Worm (Caenorhabditis elegans): ENCODE measurements around the gene bpl-1.
A peak's percentile ranks its signal among the peaks of the same experiment; 100 is the strongest.

The bpl-1 gene

ce11 chrII:6247011-6247410, 27.0 kb upstream of the bpl-1 start, which contains the start of gene T24H7.2:
Gene T24H7.2, plus strand, starts transcription at chrII:6247311.
- TF ChIP-seq sox-4 (tag; optimal IDR thresholded peaks at IDR 0.05) (no peak), ama-1 (optimal IDR thresholded peaks at IDR 0.05) (no peak), sdc-2 (tag; optimal IDR thresholded peaks at IDR 0.05) (no peak), ceh-45 (GFP tag; IDR thresholded peaks at IDR 0.05) (no peak), dmd-4 (tag; optimal IDR thresholded peaks at IDR 0.05; ENCODE audit: borderline replicate concordance) (no peak), fax-1 (tag; optimal IDR thresholded peaks at IDR 0.05) (no peak), ceh-9 (tag; optimal IDR thresholded peaks at IDR 0.05) (no peak), pax-1 (tag; optimal IDR thresholded peaks at IDR 0.05) (no peak)

DNA sequence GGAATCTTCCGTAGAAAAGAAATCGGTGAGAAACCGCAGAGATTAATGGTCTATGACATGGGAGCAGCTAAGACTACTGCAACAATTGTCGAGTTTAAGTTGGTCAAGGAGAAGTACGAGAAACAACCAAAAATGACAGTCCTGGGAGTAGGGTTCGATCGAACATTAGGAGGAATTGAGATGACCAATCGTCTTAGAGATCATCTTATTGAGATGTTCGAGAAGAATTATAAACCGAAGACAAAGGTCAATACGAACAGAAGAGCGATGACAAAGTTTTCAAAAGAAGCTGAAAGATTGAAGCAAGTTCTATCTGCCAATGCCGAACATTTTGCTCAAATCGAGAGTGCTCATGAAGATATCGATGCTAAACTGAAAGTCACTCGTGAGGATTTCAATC, 26.0 kb upstream of the bpl-1 start:
- no peak for TF ChIP-seq ceh-14 (tag; optimal IDR thresholded peaks at IDR 0.05)
- no peak for TF ChIP-seq hlh-6 (tag; optimal IDR thresholded peaks at IDR 0.05)
- no peak for TF ChIP-seq nhr-232 (tag; optimal IDR thresholded peaks at IDR 0.05)
- no peak for TF ChIP-seq ceh-31 (tag; optimal IDR thresholded peaks at IDR 0.05)
- no peak for TF ChIP-seq pax-1 (tag; optimal IDR thresholded peaks at IDR 0.05)
- TF ChIP-seq ahr-1 (tag; optimal IDR thresholded peaks at IDR 0.05), result no peak
- TF ChIP-seq ceh-48 (tag; optimal IDR thresholded peaks at IDR 0.05), result no peak
- TF ChIP-seq ets-4 (tag; optimal IDR thresholded peaks at IDR 0.05), result no peak
- no peak for TF ChIP-seq K09A11.1 (tag; optimal IDR thresholded peaks at IDR 0.05; ENCODE audit: insufficient read depth)
- TF ChIP-seq ceh-30 (tag; optimal IDR thresholded peaks at IDR 0.05), result no peak
- no peak for TF ChIP-seq C08G9.2 (tag; optimal IDR thresholded peaks at IDR 0.05)
- TF ChIP-seq C38D4.7 (GFP tag; optimal IDR thresholded peaks at IDR 0.05), result no peak
- TF ChIP-seq elt-2 (tag; optimal IDR thresholded peaks at IDR 0.05), result no peak
- TF ChIP-seq ztf-16 (tag; optimal IDR thresholded peaks at IDR 0.05), result no peak
- TF ChIP-seq pha-4 (tag; optimal IDR thresholded peaks at IDR 0.05), result no peak
- TF ChIP-seq F13H6.1 (tag; optimal IDR thresholded peaks at IDR 0.05), result no peak
- TF ChIP-seq rnt-1 (tag; optimal IDR thresholded peaks at IDR 0.05), result no peak

DNA sequence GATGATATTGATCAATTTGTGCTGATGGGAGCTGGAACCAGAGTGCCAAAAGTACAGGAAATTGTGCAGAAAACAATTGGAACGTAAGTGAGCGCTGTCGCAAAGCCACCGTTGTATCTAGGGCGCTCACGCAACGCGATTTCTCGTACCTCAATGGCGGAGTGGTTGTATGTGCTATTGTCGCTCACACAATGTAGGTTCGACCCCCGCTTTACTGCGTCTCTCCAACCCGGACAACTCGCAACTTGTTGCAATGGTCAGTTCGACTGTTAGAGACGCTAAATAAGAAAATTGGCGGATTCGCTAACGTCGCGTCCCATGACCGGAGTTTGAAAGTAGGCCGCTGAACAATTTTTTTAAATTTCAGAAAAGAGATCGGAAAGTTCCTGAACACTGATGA, 25.5 kb upstream of the bpl-1 start:
- TF ChIP-seq ceh-45 (GFP tag; IDR thresholded peaks at IDR 0.05) (peak; percentile 60), pag-3 (tag; optimal IDR thresholded peaks at IDR 0.05; ENCODE audit: borderline replicate concordance) (no peak), syd-9 (tag; optimal IDR thresholded peaks at IDR 0.05) (peak; percentile 72), ahr-1 (tag; optimal IDR thresholded peaks at IDR 0.05) (peak; percentile 68), K09A11.1 (tag; optimal IDR thresholded peaks at IDR 0.05; ENCODE audit: insufficient read depth) (peak; percentile 25), eyg-1 (tag; optimal IDR thresholded peaks at IDR 0.05) (peak; percentile 24), ceh-2 (tag; optimal IDR thresholded peaks at IDR 0.05) (peak; percentile 79), unc-55 (GFP tag; optimal IDR thresholded peaks at IDR 0.05) (no peak), dve-1 (tag; optimal IDR thresholded peaks at IDR 0.05) (peak; percentile 76), ets-4 (tag; optimal IDR thresholded peaks at IDR 0.05) (peak; percentile 47), ama-1 (optimal IDR thresholded peaks at IDR 0.05) (no peak), T23F11.4 (GFP tag; optimal IDR thresholded peaks at IDR 0.05) (peak; percentile 78), unc-86 (tag; optimal IDR thresholded peaks at IDR 0.05) (peak; percentile 48), ceh-34 (tag; optimal IDR thresholded peaks at IDR 0.05) (peak; percentile 74), hlh-8 (tag; optimal IDR thresholded peaks at IDR 0.05) (no peak), ceh-24 (tag; optimal IDR thresholded peaks at IDR 0.05) (peak; percentile 64), pax-1 (tag; optimal IDR thresholded peaks at IDR 0.05) (no peak), hlh-30 (tag; optimal IDR thresholded peaks at IDR 0.05; ENCODE audit: insufficient read depth) (peak; percentile 74), pha-2 (tag; optimal IDR thresholded peaks at IDR 0.05) (peak; percentile 52), ceh-30 (tag; optimal IDR thresholded peaks at IDR 0.05) (no peak), npax-4 (tag; optimal IDR thresholded peaks at IDR 0.05) (peak; percentile 61), tbx-2 (tag; optimal IDR thresholded peaks at IDR 0.05) (peak; percentile 81), hlh-13 (GFP tag; optimal IDR thresholded peaks at IDR 0.05) (peak; percentile 74), F13H6.1 (tag; optimal IDR thresholded peaks at IDR 0.05) (peak; percentile 40), nhr-11 (tag; optimal IDR thresholded peaks at IDR 0.05) (no peak), K02D7.2 (tag; optimal IDR thresholded peaks at IDR 0.05) (peak; percentile 70), ttx-3 (tag; optimal IDR thresholded peaks at IDR 0.05) (peak; percentile 42), pqm-1 (tag; optimal IDR thresholded peaks at IDR 0.05) (peak; percentile 20), fkh-10 (GFP tag; optimal IDR thresholded peaks at IDR 0.05) (no peak), unc-42 (tag; optimal IDR thresholded peaks at IDR 0.05) (peak; percentile 8), sdc-2 (tag; optimal IDR thresholded peaks at IDR 0.05) (peak; percentile 61), odd-2 (tag; optimal IDR thresholded peaks at IDR 0.05) (no peak), ceh-22 (tag; optimal IDR thresholded peaks at IDR 0.05) (no peak), ceh-9 (tag; optimal IDR thresholded peaks at IDR 0.05) (peak; percentile 38), ztf-16 (tag; optimal IDR thresholded peaks at IDR 0.05) (peak; percentile 81), C08G9.2 (tag; optimal IDR thresholded peaks at IDR 0.05) (peak; percentile 49), che-1 (tag; optimal IDR thresholded peaks at IDR 0.05) (peak; percentile 85)
